Worm (Caenorhabditis elegans): ENCODE data around the gene tald-1.

DNA sequence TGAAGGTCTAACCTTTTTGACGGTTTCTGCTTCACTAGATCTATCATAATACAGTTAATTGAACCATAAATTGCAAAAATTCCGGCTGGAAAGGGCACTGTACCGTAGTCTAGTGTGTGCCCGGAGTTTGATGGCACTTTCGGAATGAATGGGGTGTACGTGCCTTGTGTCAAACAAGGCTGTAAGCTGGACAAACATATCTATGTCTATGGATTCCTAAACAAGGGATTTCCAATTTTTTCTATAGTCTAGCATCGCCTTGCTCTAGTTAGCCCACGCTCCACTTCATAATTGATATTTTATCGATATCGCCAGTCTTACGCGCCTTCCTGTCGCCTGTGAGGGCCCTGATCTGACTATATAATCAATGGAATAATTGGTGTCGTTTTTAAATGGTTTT is 39.9 kb upstream of the tald-1 start, which contains the start of gene oac-52:
- TF ChIP-seq snpc-4 (tag; optimal IDR thresholded peaks at IDR 0.05), result no peak
- TF ChIP-seq sptf-1 (tag; optimal IDR thresholded peaks at IDR 0.05), result no peak
- TF ChIP-seq ces-1 (GFP tag; optimal IDR thresholded peaks at IDR 0.05), result no peak
- TF ChIP-seq pha-4 (tag; optimal IDR thresholded peaks at IDR 0.05), result no peak
- no peak for TF ChIP-seq nhr-237 (tag; optimal IDR thresholded peaks at IDR 0.05)
- TF ChIP-seq unc-62 (GFP tag; optimal IDR thresholded peaks at IDR 0.05), result no peak
- no peak for TF ChIP-seq lin-13 (tag; optimal IDR thresholded peaks at IDR 0.05)
- TF ChIP-seq ceh-43 (GFP tag; optimal IDR thresholded peaks at IDR 0.05), result no peak
- TF ChIP-seq tbx-8 (GFP tag; optimal IDR thresholded peaks at IDR 0.05), result no peak
- no peak for TF ChIP-seq blmp-1 (tag; optimal IDR thresholded peaks at IDR 0.05)
- TF ChIP-seq elt-3 (tag; optimal IDR thresholded peaks at IDR 0.05), result no peak
- no peak for TF ChIP-seq cnd-1 (tag; optimal IDR thresholded peaks at IDR 0.05)
- TF ChIP-seq mep-1 (tag; optimal IDR thresholded peaks at IDR 0.05), result no peak
- TF ChIP-seq unc-39 (tag; optimal IDR thresholded peaks at IDR 0.05), result no peak

Measured in whole organism, mixed stage, embryonic.